Worm (Caenorhabditis elegans): ENCODE measurements around the gene efn-2.

efn-2 gene

ce11 chrIV:10576050-10576449 is at the start of gene efn-2:
efn-2 (plus strand) TSS chrIV:10576350.
- TF ChIP-seq dve-1 (tag; optimal IDR thresholded peaks at IDR 0.05): no peak
- TF ChIP-seq fkh-6 (tag; optimal IDR thresholded peaks at IDR 0.05): no peak
- TF ChIP-seq pag-3 (tag; optimal IDR thresholded peaks at IDR 0.05; ENCODE audit: borderline replicate concordance): no peak
- no peak for TF ChIP-seq zip-5 (tag; optimal IDR thresholded peaks at IDR 0.05)

- TF ChIP-seq mec-3 (tag; optimal IDR thresholded peaks at IDR 0.05; ENCODE audit: borderline replicate concordance) (no peak), ceh-19 (GFP tag; optimal IDR thresholded peaks at IDR 0.05) (no peak), unc-3 (GFP tag; conservative IDR thresholded peaks at IDR 0.05) (no peak), unc-3 (tag; optimal IDR thresholded peaks at IDR 0.05) (no peak), tbx-2 (tag; optimal IDR thresholded peaks at IDR 0.05) (no peak)
Observed at ce11 chrIV:10530648-10531047, 45.5 kb upstream of the efn-2 start, which contains the start of gene T07G12.2. T07G12.2 (plus strand) TSS chrIV:10530709.

- TF ChIP-seq elt-4 (tag; optimal IDR thresholded peaks at IDR 0.05): no peak
- TF ChIP-seq nhr-11 (tag; optimal IDR thresholded peaks at IDR 0.05): no peak
- TF ChIP-seq ceh-14 (tag; optimal IDR thresholded peaks at IDR 0.05): no peak
- TF ChIP-seq K09A11.1 (tag; optimal IDR thresholded peaks at IDR 0.05; ENCODE audit: insufficient read depth): no peak
Observed at ce11 chrIV:10533639-10534038, 42.5 kb upstream of the efn-2 start, which contains the start of gene T07G12.3. T07G12.3 (plus strand) TSS chrIV:10533939.

- TF ChIP-seq unc-3 (GFP tag; conservative IDR thresholded peaks at IDR 0.05) (no peak), unc-3 (tag; optimal IDR thresholded peaks at IDR 0.05) (no peak), fkh-10 (GFP tag; optimal IDR thresholded peaks at IDR 0.05) (no peak), ceh-18 (tag; optimal IDR thresholded peaks at IDR 0.05) (no peak), ceh-9 (tag; optimal IDR thresholded peaks at IDR 0.05) (no peak), ahr-1 (tag; optimal IDR thresholded peaks at IDR 0.05) (no peak), nfya-1 (tag; optimal IDR thresholded peaks at IDR 0.05) (no peak), T23F11.4 (GFP tag; optimal IDR thresholded peaks at IDR 0.05) (no peak), ama-1 (optimal IDR thresholded peaks at IDR 0.05) (no peak), K02D7.2 (tag; optimal IDR thresholded peaks at IDR 0.05) (no peak), pag-3 (tag; optimal IDR thresholded peaks at IDR 0.05; ENCODE audit: borderline replicate concordance) (no peak), unc-42 (tag; optimal IDR thresholded peaks at IDR 0.05) (no peak), ceh-22 (tag; optimal IDR thresholded peaks at IDR 0.05) (no peak), fax-1 (tag; optimal IDR thresholded peaks at IDR 0.05) (no peak), syd-9 (tag; optimal IDR thresholded peaks at IDR 0.05) (no peak), K09A11.1 (tag; optimal IDR thresholded peaks at IDR 0.05; ENCODE audit: insufficient read depth) (no peak), eyg-1 (tag; optimal IDR thresholded peaks at IDR 0.05) (no peak)
Observed at ce11 chrIV:10538584-10538983, 37.6 kb upstream of the efn-2 start, which contains the start of gene T07G12.4. T07G12.4 (minus strand) TSS chrIV:10538684.

ce11 chrIV:10542283-10542682 is 33.9 kb upstream of the efn-2 start:
- no peak for TF ChIP-seq ceh-45 (GFP tag; IDR thresholded peaks at IDR 0.05)
- TF ChIP-seq ceh-31 (tag; optimal IDR thresholded peaks at IDR 0.05): no peak
- TF ChIP-seq ztf-16 (tag; optimal IDR thresholded peaks at IDR 0.05): no peak
- TF ChIP-seq pha-2 (tag; optimal IDR thresholded peaks at IDR 0.05): no peak
- no peak for TF ChIP-seq unc-3 (GFP tag; conservative IDR thresholded peaks at IDR 0.05)
- TF ChIP-seq unc-3 (tag; optimal IDR thresholded peaks at IDR 0.05): no peak
- TF ChIP-seq ceh-19 (GFP tag; optimal IDR thresholded peaks at IDR 0.05): no peak
- TF ChIP-seq ceh-24 (tag; optimal IDR thresholded peaks at IDR 0.05): no peak
- no peak for TF ChIP-seq elt-2 (tag; optimal IDR thresholded peaks at IDR 0.05)
- no peak for TF ChIP-seq nfya-1 (tag; optimal IDR thresholded peaks at IDR 0.05)
- TF ChIP-seq ceh-14 (tag; optimal IDR thresholded peaks at IDR 0.05): no peak
- TF ChIP-seq pag-3 (tag; optimal IDR thresholded peaks at IDR 0.05; ENCODE audit: borderline replicate concordance): no peak
- TF ChIP-seq sdc-2 (tag; optimal IDR thresholded peaks at IDR 0.05): no peak
- no peak for TF ChIP-seq elt-4 (tag; optimal IDR thresholded peaks at IDR 0.05)

ce11 chrIV:10543361-10543760 is 32.8 kb upstream of the efn-2 start:
- TF ChIP-seq sox-4 (tag; optimal IDR thresholded peaks at IDR 0.05) (no peak), F13H6.1 (tag; optimal IDR thresholded peaks at IDR 0.05) (no peak), ceh-22 (tag; optimal IDR thresholded peaks at IDR 0.05) (no peak), nfya-1 (tag; optimal IDR thresholded peaks at IDR 0.05) (no peak), T23F11.4 (GFP tag; optimal IDR thresholded peaks at IDR 0.05) (no peak), fkh-10 (GFP tag; optimal IDR thresholded peaks at IDR 0.05) (no peak), hlh-13 (GFP tag; optimal IDR thresholded peaks at IDR 0.05) (no peak), pha-2 (tag; optimal IDR thresholded peaks at IDR 0.05) (no peak), fax-1 (tag; optimal IDR thresholded peaks at IDR 0.05) (no peak), hlh-30 (tag; optimal IDR thresholded peaks at IDR 0.05; ENCODE audit: insufficient read depth) (no peak), ceh-34 (tag; optimal IDR thresholded peaks at IDR 0.05) (no peak), mec-3 (tag; optimal IDR thresholded peaks at IDR 0.05; ENCODE audit: borderline replicate concordance) (no peak), pax-1 (tag; optimal IDR thresholded peaks at IDR 0.05) (no peak), ttx-3 (tag; optimal IDR thresholded peaks at IDR 0.05) (no peak), odd-2 (tag; optimal IDR thresholded peaks at IDR 0.05) (no peak), sdc-2 (tag; optimal IDR thresholded peaks at IDR 0.05) (no peak), ceh-31 (tag; optimal IDR thresholded peaks at IDR 0.05) (no peak), npax-4 (tag; optimal IDR thresholded peaks at IDR 0.05) (no peak)

Data from whole organism, late embryonic.